Worm (Caenorhabditis elegans): Measurements from ENCODE around the gene memb-1.

DNA sequence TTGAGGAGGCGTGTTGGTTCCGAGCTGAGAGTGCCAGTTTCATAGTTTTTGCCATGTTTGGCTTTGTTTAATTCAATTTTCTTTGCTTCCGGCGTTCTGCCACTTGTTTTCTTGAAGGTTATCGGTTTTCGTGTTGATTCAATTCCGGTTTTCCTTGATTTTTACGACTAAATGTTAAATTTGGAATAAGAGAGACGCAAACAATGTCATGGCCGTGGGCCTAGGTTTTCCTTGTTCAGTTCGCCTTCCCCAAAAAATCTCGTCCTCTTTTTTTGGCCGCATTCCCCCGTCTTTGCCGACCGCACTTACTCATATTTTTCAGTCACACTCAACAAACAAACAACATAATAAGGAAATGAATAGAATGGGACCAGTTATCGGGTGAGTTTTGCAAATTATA is 47.6 kb downstream of the memb-1 start, which contains the start of gene C23F12.9:
- TF ChIP-seq unc-130 (GFP tag; optimal IDR thresholded peaks at IDR 0.05) (no peak), snpc-4 (GFP tag; optimal IDR thresholded peaks at IDR 0.05) (no peak), snpc-4 (tag; optimal IDR thresholded peaks at IDR 0.05) (no peak), pha-4 (tag; optimal IDR thresholded peaks at IDR 0.05) (no peak), nhr-80 (tag; optimal IDR thresholded peaks at IDR 0.05) (no peak), ama-1 (optimal IDR thresholded peaks at IDR 0.05) (no peak), ama-1 (GFP tag; optimal IDR thresholded peaks at IDR 0.05) (no peak), T26A5.8 (tag; optimal IDR thresholded peaks at IDR 0.05) (no peak), B0336.3 (GFP tag; IDR thresholded peaks at IDR 0.05) (no peak), hsf-1 (GFP tag; IDR thresholded peaks at IDR 0.05) (no peak), attf-3 (GFP tag; conservative IDR thresholded peaks at IDR 0.05) (no peak), ceh-91 (GFP tag; IDR thresholded peaks at IDR 0.05) (no peak)
